Worm (Caenorhabditis elegans) whole organism, early embryonic: ENCODE results near the gene dgk-3.

Experiments
- aly-1 ChIP-seq: sonication (generic microtip); optimal IDR thresholded peaks from 2 replicates; lab custom pipeline; 2016; ENCODE audit warnings: missing genetic modification characterization, missing compliant biosample characterization
- ama-1 ChIP-seq: fragments of 150-350 bp; optimal IDR thresholded peaks from 2 replicates; lab custom pipeline; 2014
- ceh-13 ChIP-seq: fragments of 200-800 bp; sonication (Bioruptor generic); optimal IDR thresholded peaks from 2 replicates; lab custom pipeline; 2018; ENCODE audit warnings: mild to moderate bottlenecking, missing genetic modification characterization, missing compliant biosample characterization
- scrt-1 ChIP-seq: fragments of 200-800 bp; sonication (Bioruptor generic); IDR thresholded peaks from 2 replicates; pipeline ENCODE4 v1.3.6; 2022; ENCODE audit warnings: missing genetic modification characterization, missing compliant biosample characterization

DNA sequence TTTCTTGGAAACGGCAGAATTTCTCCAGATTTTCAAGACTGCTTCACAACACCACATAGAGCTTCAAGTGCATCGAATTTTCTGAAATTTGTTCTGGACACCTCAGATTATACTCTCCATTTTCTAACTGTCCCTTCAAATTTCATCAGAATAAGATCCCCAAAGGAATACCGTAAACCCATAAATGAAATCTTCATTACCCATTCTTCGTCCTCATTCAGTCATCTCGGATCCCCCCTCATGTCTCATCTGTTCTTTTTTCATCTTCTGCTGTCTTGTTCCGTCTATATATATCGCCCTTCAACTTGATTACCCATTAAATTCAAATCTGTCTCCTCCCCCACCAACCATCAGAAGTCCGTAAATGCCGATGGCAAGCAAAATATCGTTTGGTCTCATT lies 48.8 kb upstream of the dgk-3 start:
- no peak for TF ChIP-seq ama-1 (lab: Kevin White, UChicago)
- no peak for TF ChIP-seq ceh-13
- no peak for TF ChIP-seq scrt-1 (GFP tag; lab: Robert Waterston, UW)
- no peak for TF ChIP-seq aly-1 (tag; lab: Kevin White, UChicago)
